Worm (Caenorhabditis elegans) whole organism, L4/young adult: ENCODE measurements around the gene abhd-5.1.

Experiments
- dao-5 ChIP-seq: sonication (generic microtip); optimal IDR thresholded peaks from 2 replicates; lab custom pipeline; 2016; ENCODE audit warnings: missing genotype, missing genetic modification characterization, moderate library complexity, missing compliant biosample characterization
- him-1 ChIP-seq: sonication (generic microtip); optimal IDR thresholded peaks from 2 replicates; lab custom pipeline; 2016; ENCODE audit warnings: missing genotype, missing genetic modification reagents, missing genetic modification characterization, missing compliant biosample characterization

DNA sequence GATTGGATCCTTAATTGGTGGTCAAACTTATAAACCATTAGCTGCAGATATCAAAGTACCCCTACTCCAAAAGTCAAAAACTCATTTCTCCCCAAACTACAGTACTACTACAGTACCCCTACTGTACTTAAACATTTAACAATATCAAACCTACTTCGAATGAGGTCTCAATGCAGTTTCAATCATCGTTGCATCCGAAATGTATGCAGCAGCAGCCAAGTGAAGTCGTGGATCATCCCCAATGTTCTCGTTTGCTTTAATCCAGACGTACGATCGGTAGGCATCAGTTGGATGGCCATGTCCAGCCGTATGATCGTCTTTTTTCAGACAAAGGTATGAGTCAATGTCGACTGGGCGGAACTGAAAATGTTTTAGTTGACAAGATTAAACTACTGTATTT, 10.1 kb downstream of the abhd-5.1 start:
- no peak for TF ChIP-seq dao-5
- TF ChIP-seq him-1 (tag; lab: Kevin White, UChicago), result no peak
